Fruit fly (Drosophila melanogaster): ENCODE data around the gene HDAC4.

- peak; percentile 66 for TF ChIP-seq fru (GFP tag; optimal IDR thresholded peaks at IDR 0.05)
- no peak for TF ChIP-seq Abd-B (GFP tag; optimal IDR thresholded peaks at IDR 0.05)
Observed at dm6 chrX:13323114-13323513, 37.7 kb upstream of the HDAC4 start.
